Worm (Caenorhabditis elegans) whole organism, early embryonic: Measurements from ENCODE around the gene mut-15.

Experiments used
- ama-1 ChIP-seq: fragments of 150-350 bp; optimal IDR thresholded peaks from 2 replicates; lab custom pipeline; 2014
- ceh-13 ChIP-seq: fragments of 200-800 bp; sonication (Bioruptor generic); optimal IDR thresholded peaks from 2 replicates; lab custom pipeline; 2018; ENCODE audit warnings: mild to moderate bottlenecking, missing genetic modification characterization, missing compliant biosample characterization
- hmbx-1 ChIP-seq: sonication (generic microtip); optimal IDR thresholded peaks from 2 replicates; lab custom pipeline; 2016; ENCODE audit warnings: mild to moderate bottlenecking, missing genetic modification characterization, missing compliant biosample characterization
- hmg-4 ChIP-seq: fragments of 200-800 bp; sonication (Bioruptor generic); optimal IDR thresholded peaks from 2 replicates; lab custom pipeline; 2018; ENCODE audit warnings: mild to moderate bottlenecking, missing genetic modification characterization, missing compliant biosample characterization
- tbx-11 ChIP-seq: fragments of 200-800 bp; sonication (Bioruptor generic); IDR thresholded peaks from 2 replicates; pipeline ENCODE4 v1.3.6; 2022; ENCODE audit warnings: missing genetic modification characterization, missing compliant biosample characterization

DNA sequence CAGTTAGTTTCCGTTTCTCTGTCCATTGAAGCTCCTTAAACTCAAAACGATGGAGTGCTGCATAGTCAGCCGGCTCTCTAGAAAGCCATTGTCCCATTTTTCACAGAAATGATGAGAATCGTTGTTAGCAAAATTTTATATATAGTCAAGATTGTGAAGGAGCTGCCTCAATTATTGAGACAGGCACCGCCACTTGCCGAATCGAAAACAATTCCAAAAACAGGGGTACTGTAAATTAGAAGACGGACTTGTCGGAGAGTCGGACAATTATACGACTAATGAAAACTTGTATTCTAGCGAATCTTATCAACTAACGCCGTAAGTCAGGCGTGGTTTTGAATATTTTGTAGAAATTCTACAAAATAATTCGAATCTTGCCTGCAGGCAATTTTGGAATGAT lies 17.9 kb downstream of the mut-15 start, which contains the start of gene F14H8.2:
- TF ChIP-seq ama-1, result no peak
- no peak for TF ChIP-seq hmg-4 (GFP tag; lab: Kevin White, UChicago)
- no peak for TF ChIP-seq tbx-11
- no peak for TF ChIP-seq ceh-13
- no peak for TF ChIP-seq hmbx-1
